Fruit fly (Drosophila melanogaster): Measurements from ENCODE around the gene msi.
A peak's percentile ranks its signal among the peaks of the same experiment; 100 is the strongest.

msi gene

dm6 chr3R:25589168-25589567 is 73.2 kb downstream of the msi start (continued):
- TF ChIP-seq CG8765 (GFP tag; IDR thresholded peaks at IDR 0.05), result no peak
- no peak for TF ChIP-seq fd102C (GFP tag; optimal IDR thresholded peaks at IDR 0.05)
- TF ChIP-seq row (GFP tag; IDR thresholded peaks at IDR 0.05), result peak; percentile 77
- TF ChIP-seq TFAM (GFP tag; optimal IDR thresholded peaks at IDR 0.05), result no peak
- no peak for TF ChIP-seq Lim3 (GFP tag; IDR thresholded peaks at IDR 0.05)
- TF ChIP-seq Taf1 (GFP tag; IDR thresholded peaks at IDR 0.05), result no peak
- no peak for TF ChIP-seq Asciz (GFP tag; optimal IDR thresholded peaks at IDR 0.05)
- 0 out of 2 replicates have a peak, but pooled peaks have one; percentile 40 for TF ChIP-seq CG9932 (GFP tag; IDR thresholded peaks at IDR 0.05)
- TF ChIP-seq Gsc (GFP tag; IDR thresholded peaks at IDR 0.05), result no peak
- TF ChIP-seq Ravus (GFP tag; IDR thresholded peaks at IDR 0.05), result no peak
- no peak for TF ChIP-seq CG12942 (GFP tag; optimal IDR thresholded peaks at IDR 0.05)
- TF ChIP-seq NfI (GFP tag; optimal IDR thresholded peaks at IDR 0.05), result no peak
- 0 out of 3 replicates have a peak, but pooled peaks have one; percentile 18 for TF ChIP-seq knrl (GFP tag; IDR thresholded peaks at IDR 0.05; ENCODE audit: partially characterized antibody)
- no peak for TF ChIP-seq CG8290 (GFP tag; optimal IDR thresholded peaks at IDR 0.05)
- TF ChIP-seq CG8290 (tag; optimal IDR thresholded peaks at IDR 0.05), result peak in 1 of 2 experiments; percentile 16
- no peak for TF ChIP-seq CG16863 (GFP tag; optimal IDR thresholded peaks at IDR 0.05)
- no peak for TF ChIP-seq CG13775 (GFP tag; optimal IDR thresholded peaks at IDR 0.05)
- TF ChIP-seq esg (GFP tag; conservative IDR thresholded peaks at IDR 0.05), result no peak
- TF ChIP-seq CG13894 (tag; optimal IDR thresholded peaks at IDR 0.05), result peak; percentile 48
- TF ChIP-seq Elba2 (GFP tag; optimal IDR thresholded peaks at IDR 0.05), result no peak
- no peak for TF ChIP-seq tup (GFP tag; optimal IDR thresholded peaks at IDR 0.05)
- peak; percentile 56 for TF ChIP-seq Rfx (GFP tag; IDR thresholded peaks at IDR 0.05)
- no peak for TF ChIP-seq CG14667 (GFP tag; IDR thresholded peaks at IDR 0.05)
- no peak for TF ChIP-seq CG16779 (GFP tag; IDR thresholded peaks at IDR 0.05)
- TF ChIP-seq schlank (tag; optimal IDR thresholded peaks at IDR 0.05), result no peak
- no peak for TF ChIP-seq ranshi (GFP tag; IDR thresholded peaks at IDR 0.05)
- TF ChIP-seq CG14014 (GFP tag; IDR thresholded peaks at IDR 0.05), result no peak
- no peak for TF ChIP-seq Blimp-1 (GFP tag; optimal IDR thresholded peaks at IDR 0.05)
- TF ChIP-seq YL-1 (GFP tag; optimal IDR thresholded peaks at IDR 0.05), result no peak
- no peak for TF ChIP-seq mirr (GFP tag; optimal IDR thresholded peaks at IDR 0.05)
- no peak for TF ChIP-seq CG7928 (GFP tag; optimal IDR thresholded peaks at IDR 0.05)
- TF ChIP-seq CG10959 (GFP tag; IDR thresholded peaks at IDR 0.05), result no peak
- no peak for TF ChIP-seq gem (tag; optimal IDR thresholded peaks at IDR 0.05)
- no peak for TF ChIP-seq CTCF (GFP tag; optimal IDR thresholded peaks at IDR 0.05)
- TF ChIP-seq CG2199 (GFP tag; IDR thresholded peaks at IDR 0.05), result 0 out of 3 replicates have a peak, but pooled peaks have one; percentile 44
- TF ChIP-seq Dip2 (GFP tag; IDR thresholded peaks at IDR 0.05), result no peak
- TF ChIP-seq seq (GFP tag; IDR thresholded peaks at IDR 0.05), result peak; percentile 94
- TF ChIP-seq luna (GFP tag; optimal IDR thresholded peaks at IDR 0.05), result no peak
- peak; percentile 73 for TF ChIP-seq Med (GFP tag)
- TF ChIP-seq mld (GFP tag; IDR thresholded peaks at IDR 0.05; ENCODE audit: partially characterized antibody), result no peak
- no peak for TF ChIP-seq MESR4 (GFP tag; optimal IDR thresholded peaks at IDR 0.05)
- peak; percentile 26 for TF ChIP-seq CG10543 (GFP tag; optimal IDR thresholded peaks at IDR 0.05)
- TF ChIP-seq run (tag; optimal IDR thresholded peaks at IDR 0.05), result no peak
- no peak for TF ChIP-seq CG31388 (GFP tag; optimal IDR thresholded peaks at IDR 0.05)
- TF ChIP-seq lola (GFP tag; optimal IDR thresholded peaks at IDR 0.05), result no peak
- TF ChIP-seq CG33557 (GFP tag; optimal IDR thresholded peaks at IDR 0.05), result no peak
- TF ChIP-seq CG11723 (GFP tag; optimal IDR thresholded peaks at IDR 0.05), result no peak
- TF ChIP-seq sqz (GFP tag; optimal IDR thresholded peaks at IDR 0.05), result no peak
- TF ChIP-seq h (optimal IDR thresholded peaks at IDR 0.05), result no peak
- TF ChIP-seq ken (GFP tag; IDR thresholded peaks at IDR 0.05), result no peak
- no peak for TF ChIP-seq pfk (GFP tag; optimal IDR thresholded peaks at IDR 0.05)
- peak; percentile 49; the same call in 1 of the 2 replicates for TF ChIP-seq rib (GFP tag; IDR thresholded peaks at IDR 0.05)
- TF ChIP-seq CG10565 (GFP tag; optimal IDR thresholded peaks at IDR 0.05), result no peak
